Worm (Caenorhabditis elegans): ENCODE results near the gene grl-2.

DNA sequence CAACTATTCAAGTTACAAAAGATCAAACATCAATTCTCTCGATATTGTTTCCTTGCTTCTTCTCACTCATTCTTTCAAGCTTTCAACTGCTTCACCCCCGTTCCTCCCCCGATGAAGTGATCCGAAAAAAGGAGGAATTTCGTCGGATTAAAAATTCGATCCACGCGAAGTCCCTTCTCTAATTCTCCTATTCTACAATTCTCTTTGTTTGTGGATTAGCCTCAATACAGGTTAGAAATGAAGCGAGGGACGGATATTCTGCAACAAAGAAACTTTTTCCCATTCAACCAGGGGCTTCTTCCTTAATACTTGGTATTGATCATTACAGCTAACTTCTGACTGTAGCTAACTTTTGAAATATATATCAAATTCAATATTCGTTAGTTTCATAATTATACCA is at the start of gene grl-2:
- TF ChIP-seq K02D7.2 (tag; optimal IDR thresholded peaks at IDR 0.05) = no peak
- no peak for TF ChIP-seq tbx-2 (tag; optimal IDR thresholded peaks at IDR 0.05)
- no peak for TF ChIP-seq rnt-1 (tag; optimal IDR thresholded peaks at IDR 0.05)
- TF ChIP-seq C38D4.7 (GFP tag; optimal IDR thresholded peaks at IDR 0.05) = no peak
- TF ChIP-seq ceh-9 (tag; optimal IDR thresholded peaks at IDR 0.05) = no peak
